Fruit fly (Drosophila melanogaster) whole organism, larva: ENCODE measurements around the gene twit.
A peak's percentile ranks its signal among the peaks of the same experiment; 100 is the strongest.

Experiments
- noc ChIP-seq: fragments of 200-800 bp; sonication (Bioruptor generic); optimal IDR thresholded peaks from 3 replicates; lab custom pipeline; 2019; ENCODE audit warnings: missing biosample characterization, mild to moderate bottlenecking, missing genetic modification characterization, moderate library complexity

Gene twit

DNA sequence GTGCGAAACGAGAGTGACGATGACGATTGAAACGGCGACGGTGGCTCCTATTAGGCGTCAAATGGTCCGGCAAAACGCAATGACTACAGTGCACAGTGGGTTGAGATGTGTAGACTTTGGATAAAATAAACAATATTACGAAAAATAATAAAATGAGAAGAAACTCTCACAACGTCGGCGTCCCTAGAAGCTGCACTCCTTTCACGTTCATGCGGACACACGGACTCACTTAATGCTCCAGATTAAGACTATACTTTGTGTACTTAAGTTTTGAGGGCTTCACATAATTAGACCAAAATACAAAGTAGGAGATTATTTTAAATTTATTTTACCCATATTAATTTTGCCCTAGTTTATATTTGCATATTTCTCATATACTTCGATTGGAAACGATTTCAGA, 12.4 kb upstream of the twit start:
- no peak for TF ChIP-seq noc

DNA sequence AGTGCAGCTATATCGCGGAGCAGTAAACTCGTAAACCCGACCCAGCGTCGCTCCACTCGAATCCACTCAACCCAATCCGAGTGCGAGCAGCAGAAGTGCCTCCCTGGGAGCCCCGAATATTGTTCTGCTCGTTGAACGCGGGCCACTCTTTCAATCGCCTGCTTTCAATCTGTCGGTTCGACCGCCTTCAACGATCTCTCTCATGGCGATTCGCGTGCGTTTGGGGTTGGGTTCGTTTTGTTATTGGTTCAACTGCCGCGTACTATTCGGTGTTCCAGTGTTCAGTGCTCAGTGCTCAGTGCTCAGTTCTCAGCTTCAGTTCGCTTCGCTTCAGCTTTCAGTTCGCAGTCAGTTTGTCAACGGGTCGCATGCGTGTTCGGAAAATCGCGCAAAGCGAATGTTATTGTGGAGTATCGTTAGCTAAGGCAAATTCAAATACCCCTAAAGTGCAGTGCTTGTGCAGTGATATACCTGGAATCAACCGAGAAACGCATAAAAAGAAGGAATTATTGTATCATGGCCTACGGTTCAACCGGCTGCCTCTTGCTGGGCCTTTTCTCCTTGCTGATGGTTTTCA, 11.8 kb upstream of the twit start, which contains the start of gene CG31676:
CG31676 (plus strand) TSS at position 289 of the 577 bp plus-strand sequence.
- TF ChIP-seq noc: no peak

DNA sequence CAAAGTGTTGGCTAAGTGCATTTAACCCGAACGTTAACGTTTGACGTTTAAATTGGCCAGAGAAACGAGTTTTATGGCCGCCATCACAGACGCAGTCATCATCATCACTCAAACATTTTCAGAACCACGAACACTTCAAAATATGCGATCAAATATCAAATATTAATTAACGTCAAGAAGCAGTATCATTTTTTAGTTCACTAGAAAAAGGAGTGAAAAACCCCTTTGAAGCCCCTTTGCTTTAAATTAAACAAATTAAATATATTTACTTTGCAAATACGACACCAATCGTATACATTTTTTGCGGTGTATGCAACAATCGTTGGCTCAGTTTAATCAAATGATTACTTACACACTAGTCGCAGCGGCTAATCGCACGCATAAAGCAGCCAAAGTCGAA, 8.0 kb upstream of the twit start:
- TF ChIP-seq noc: no peak

DNA sequence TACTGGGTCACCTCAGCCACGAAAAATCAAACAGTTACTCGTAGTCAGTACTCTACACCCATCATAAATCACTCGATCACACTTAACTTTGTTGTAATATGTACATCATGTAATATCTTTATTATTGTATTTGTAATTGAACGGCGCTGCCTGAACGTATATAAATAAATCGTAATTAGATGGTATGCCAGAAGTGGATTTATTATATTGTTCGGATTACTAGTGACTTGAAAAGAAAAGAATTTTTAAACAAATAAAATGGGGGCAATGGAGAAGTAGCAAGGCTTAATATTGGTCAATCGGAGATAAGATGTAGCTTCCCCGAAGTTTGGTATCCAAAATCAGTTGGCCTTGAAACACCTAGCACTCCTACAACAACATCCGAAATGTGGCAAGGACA, 3.4 kb upstream of the twit start, which contains the start of gene CG14402:
CG14402 (plus strand) TSS at position 301 of the 400 bp plus-strand sequence.
- TF ChIP-seq noc: no peak

DNA sequence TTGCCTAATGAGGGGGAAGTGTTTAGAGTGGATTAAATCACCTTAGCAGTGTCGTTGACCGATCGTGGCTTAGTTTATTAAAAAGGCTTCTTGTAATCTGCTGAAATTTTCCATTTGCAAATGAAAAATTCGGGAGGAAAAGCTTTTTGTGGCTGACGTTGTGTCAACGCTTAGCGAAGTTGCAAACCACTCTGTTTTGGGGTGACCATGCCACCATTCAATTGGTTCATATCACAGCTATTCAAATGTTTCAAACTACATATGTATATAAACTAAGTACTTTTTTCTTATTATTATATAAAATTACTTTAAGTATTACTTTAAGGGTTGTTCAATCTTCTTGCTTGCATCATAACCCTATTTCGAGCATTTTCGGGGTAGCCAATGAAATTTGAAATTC, 786 bp upstream of the twit start:
- TF ChIP-seq noc: no peak

DNA sequence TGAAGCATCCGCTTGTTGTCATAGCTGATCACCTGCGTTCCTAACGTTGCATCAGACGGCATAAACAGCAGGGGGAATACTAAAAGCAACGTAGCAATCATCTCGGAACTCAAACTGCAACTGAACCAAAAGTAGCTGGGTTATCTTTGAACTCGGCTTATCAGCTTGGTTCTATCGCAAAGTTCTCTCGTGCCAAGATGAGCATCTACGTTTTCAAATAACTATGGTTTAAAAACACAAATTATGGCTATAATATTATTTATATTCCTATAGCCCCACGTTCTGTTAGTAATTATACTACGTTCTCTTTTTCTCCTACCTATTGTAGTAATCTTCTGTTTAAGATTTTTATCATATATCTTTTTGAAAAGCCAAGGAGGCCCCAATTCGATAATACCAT, 5.4 kb downstream of the twit start, which contains the start of gene CG14400:
CG14400 (minus strand) TSS at position 101 of the 400 bp plus-strand sequence.
- no peak for TF ChIP-seq noc

DNA sequence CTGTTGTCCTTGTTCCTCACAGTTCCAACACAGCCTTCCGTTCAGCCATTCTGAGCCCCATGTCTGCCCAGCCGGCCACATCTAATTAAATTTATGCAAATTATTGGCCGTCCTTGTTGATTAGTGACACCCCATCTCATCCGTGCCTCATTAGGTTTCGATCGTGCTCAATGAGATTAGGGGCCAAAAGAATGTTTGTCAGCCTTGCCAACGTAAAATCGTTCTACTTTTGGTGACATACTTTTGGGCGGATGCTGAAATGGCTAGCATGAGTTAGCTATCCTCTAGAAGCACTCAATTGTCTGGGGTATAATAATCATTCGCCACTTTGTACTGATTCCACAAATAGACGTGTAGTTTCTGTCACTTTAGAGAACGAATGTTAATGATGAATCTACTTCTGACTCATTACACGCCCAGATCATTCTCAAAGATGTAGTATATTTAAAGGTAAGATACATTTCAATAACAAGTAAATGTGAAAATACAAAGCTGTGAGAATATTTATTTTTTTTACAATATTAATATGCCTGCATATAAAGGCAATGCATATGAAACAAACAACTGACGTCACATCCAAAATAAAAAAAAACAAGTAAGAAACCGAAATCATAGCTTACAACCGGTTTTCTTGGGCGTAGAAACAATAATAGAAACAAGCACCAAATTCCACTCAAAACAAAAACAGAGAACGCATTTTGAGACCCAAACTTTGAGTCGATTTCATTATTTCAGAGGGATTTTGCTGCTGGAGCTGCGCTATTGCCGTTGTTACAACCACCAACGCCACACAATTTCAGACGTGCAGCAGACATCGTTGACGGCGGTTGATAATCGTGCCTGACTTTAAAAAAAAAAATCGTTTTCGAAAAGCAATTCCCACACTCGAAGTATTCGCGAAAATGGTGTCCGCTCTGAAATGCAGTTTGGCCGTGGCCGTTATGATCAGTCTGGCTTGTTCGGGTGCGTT, 6.3 kb downstream of the twit start, which contains the start of gene bero:
bero (plus strand) TSS at position 325 of the 970 bp plus-strand sequence.
- no peak for TF ChIP-seq noc

DNA sequence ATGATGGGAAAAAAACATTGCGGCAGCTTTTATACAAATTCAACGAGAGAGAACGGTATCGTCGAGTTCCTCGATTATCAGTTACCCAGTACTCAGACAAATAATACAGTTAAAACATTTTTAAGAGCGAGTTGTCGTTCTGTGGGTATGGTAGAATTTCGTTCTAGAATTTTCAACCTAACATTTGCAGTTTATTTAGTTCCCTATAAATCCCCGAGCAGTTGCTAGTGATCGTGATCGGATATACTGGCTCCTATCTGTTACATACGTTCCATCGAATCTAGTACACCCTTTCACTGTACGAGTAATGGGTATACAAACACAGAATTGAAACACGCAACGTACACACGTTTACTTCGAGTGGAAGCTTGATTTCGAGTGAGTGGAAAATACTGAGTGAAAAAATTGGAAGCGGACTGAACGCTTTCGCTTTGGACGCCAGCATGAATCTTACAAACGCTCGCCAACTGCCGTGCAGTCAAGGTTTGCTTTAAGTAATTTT, 12.4 kb downstream of the twit start, which contains the start of gene CG9338:
CG9338 (plus strand) TSS at position 452 of the 502 bp plus-strand sequence.
- peak; percentile 90 for TF ChIP-seq noc

DNA sequence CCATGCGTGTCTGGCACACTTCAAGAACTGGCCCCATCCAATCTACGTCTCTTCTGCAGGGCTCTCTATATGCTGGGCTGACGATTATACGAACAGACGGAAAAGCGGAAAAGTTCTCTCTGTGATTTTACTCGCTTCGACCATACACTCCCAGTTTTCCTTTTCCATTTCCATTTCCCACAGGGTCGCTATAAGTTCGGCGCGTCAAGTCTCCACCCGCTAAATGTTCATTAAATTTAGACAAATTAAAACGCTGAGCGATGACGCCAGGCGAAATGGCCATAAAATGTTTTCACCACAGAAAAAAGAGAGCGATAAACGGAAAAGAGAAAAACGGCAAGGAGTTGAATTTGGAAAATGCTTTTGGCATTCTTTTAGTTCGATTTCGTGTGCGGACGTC, 15.0 kb downstream of the twit start, which contains the start of gene CG31675:
CG31675 (plus strand) TSS at position 375 of the 400 bp plus-strand sequence.
- TF ChIP-seq noc: no peak

DNA sequence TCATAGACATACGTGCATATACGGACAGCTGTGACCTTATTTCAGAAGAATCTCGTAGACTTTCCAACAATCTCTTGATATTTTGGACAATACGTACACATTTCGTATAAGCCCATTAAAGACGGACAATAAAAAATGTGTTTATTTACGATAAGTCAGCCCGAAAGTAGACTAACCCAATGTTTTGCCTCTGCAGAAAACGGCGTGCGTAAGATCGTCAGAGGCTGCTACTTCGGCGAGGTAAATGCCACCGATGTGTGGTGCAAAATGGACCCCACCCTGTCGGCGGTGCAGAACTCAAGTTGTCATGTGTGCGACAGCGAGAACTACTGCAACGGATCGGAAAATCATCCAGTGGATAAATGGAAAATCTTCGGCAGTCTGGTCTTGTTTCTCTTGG, 16.5 kb downstream of the twit start:
- no peak for TF ChIP-seq noc

DNA sequence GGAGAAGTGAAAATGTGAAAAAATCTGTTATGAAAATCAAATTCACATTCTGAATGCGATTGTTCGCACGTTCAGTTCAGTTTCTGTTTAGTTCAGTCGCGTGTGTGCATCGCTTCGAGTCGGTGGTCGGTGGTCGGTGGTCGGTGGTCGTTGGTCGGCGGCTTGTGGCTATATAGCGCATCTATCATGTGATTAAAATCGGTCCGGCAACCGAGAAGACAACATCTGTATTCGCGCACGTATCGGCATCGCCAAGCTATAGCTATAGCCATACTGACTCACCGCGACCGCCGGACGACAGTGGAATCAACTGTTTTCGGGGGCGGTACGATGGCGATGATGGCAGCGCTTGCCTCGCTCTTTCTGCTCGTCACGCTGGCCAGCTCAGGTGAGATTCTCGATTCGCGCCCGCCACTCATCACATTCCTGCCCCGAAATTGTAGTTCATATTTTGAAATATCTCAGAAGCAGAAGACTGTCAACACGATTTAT, 17.5 kb downstream of the twit start, which contains the start of gene CG14401:
CG14401 (plus strand) TSS at position 51 of the 492 bp plus-strand sequence.
- TF ChIP-seq noc: no peak

DNA sequence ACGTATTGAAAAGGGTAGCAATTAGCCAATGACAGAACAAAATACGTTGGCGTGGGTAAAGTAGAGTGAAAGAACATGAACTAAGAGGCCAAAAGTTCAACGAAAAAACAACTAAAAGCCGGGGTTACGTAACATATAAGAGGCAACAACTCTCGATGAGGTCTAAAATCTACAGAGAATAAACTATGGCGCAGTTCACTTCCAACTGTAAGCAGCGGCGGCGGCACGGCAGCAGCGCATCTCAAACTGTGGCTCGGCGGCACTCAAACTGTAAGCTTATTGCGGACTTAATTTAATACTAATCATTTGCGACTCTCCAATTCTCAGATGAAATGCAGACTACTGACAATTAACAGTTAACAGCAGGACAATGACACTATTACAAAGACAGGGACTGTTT, 22.1 kb downstream of the twit start:
- no peak for TF ChIP-seq noc

DNA sequence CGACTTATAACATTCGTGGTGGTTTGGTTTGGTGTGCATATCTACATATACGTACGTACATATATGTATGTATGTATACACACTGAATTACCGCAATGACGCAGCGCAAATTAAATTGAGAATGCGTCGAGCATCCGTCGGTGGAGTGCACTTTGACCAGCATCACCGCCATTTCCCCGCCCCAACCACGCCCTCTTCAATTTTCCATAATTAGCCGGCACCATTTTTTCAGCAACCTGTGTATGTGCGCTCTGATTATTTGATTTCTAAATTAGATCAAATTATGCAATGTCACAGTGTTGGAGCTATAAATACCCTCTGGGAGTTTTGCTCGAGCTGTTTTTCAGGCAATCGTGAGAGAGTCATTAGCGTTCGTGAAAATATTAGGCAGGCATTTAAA, 25.7 kb downstream of the twit start:
- TF ChIP-seq noc: no peak

DNA sequence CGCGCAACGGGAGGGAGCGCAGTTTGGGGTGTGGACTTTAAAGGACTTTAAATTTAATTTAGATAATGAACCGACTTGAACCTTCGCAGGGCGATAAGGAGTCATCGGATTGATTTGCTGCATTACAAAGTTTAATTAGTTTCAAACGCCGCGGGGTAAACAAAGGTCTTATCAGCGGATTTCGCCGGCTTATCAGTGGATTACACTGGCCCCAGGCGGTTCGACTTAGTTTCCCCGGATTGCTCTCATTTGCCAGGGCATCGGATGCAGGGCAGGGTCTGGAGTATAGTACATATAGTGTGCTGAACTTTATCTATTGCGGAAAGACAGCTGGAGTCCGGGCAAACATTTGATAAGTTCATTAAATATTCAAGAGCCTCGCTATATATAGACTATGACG, 26.1 kb downstream of the twit start:
- TF ChIP-seq noc: no peak

DNA sequence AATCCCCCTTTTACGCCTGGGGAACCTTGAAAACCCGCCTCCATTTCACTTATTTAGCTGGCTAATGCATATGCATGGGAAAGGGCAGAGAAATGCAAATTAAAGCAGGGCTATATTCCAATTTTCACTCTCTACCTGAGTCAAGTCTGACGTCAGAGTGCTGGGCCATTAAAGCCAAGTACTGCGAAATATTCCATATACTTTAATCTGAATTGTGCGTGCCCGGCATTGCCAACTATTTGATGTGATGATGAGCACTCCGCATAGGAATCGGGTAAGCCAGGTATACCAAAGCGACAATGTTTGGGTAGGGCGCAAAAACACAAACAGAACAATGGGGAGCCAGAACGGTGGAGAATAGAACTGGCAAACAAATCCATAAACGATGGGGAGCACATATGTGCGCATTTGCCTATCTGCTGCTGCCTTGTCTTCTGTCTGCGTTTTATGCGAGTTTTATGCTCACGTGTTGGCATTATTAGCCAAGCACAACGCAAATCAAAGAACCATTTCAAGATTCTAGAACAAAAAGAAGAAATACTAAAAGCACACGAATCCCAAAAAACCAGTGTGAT, 27.3 kb downstream of the twit start:
- peak; percentile 33 for TF ChIP-seq noc

DNA sequence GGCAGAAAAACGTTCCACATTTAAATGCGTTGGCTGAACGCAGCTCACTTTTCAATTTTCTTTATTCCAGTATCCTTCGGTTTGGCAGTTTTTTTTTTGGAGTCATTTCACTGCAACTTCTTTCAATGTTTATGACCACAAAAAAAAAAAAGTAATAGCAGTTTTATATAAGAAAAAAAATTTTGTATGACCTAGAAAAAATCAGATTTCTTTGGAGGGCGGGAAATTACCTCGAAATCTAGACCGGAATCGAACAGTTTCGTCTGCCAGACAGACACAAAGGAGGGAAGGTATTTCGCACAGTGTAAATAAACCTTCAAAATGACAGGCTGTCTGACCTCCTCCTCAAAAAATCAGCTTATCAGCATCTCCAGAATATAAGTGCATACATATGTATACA, 28.1 kb downstream of the twit start:
- no peak for TF ChIP-seq noc
